Worm (Caenorhabditis elegans) whole organism, late embryonic: Measurements from ENCODE around the gene pgl-2.

ENCODE experiments used
- T23F11.4 ChIP-seq: fragments of 200-800 bp; sonication (Bioruptor generic); optimal IDR thresholded peaks from 2 replicates; lab custom pipeline; 2018; ENCODE audit warnings: mild to moderate bottlenecking, missing genetic modification characterization, missing compliant biosample characterization
- che-1 ChIP-seq: sonication (generic microtip); optimal IDR thresholded peaks from 2 replicates; lab custom pipeline; 2016; ENCODE audit warnings: mild to moderate bottlenecking, missing genetic modification characterization, missing compliant biosample characterization
- lin-11 ChIP-seq: fragments of 200-800 bp; sonication (Bioruptor generic); optimal IDR thresholded peaks from 2 replicates; lab custom pipeline; 2018; ENCODE audit warnings: mild to moderate bottlenecking, missing genetic modification characterization, missing compliant biosample characterization
- npax-4 ChIP-seq: sonication (generic microtip); optimal IDR thresholded peaks from 2 replicates; lab custom pipeline; 2016; ENCODE audit warnings: missing genetic modification characterization, missing compliant biosample characterization
- pqm-1 ChIP-seq: sonication (generic microtip); optimal IDR thresholded peaks from 2 replicates; lab custom pipeline; 2016; ENCODE audit warnings: missing genetic modification characterization, missing compliant biosample characterization
- ztf-16 ChIP-seq: sonication (generic microtip); optimal IDR thresholded peaks from 2 replicates; lab custom pipeline; 2017; ENCODE audit warnings: missing genetic modification characterization, missing compliant biosample characterization

DNA sequence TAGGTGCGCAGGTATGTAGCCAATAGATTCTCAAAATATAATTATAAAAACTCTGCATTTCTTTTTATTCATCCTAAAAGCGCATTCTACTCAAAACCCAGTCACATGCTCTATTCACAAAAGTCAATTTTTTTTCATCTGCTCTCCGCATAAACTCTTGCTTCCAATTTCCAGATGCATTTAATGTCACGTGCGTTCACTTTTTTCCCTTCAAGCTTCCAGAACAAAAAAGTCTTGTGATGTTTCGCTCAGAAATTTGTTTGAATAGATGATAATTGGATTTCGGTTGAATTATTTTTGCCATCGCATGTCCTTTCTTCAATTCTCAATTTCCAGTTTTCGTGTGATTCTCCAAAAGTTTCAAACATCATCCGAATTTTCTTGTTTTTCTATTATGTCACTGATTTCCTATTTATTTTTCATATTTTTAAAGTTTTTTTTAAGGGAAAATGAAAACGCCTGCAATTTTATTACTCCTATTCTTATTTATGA lies 10.3 kb downstream of the pgl-2 start, which contains the start of gene F22B7.1:
- TF ChIP-seq ztf-16 (tag; lab: Kevin White, UChicago) (no peak), che-1 (tag; lab: Kevin White, UChicago) (no peak), T23F11.4 (GFP tag; lab: Kevin White, UChicago) (no peak), pqm-1 (no peak), npax-4 (no peak), lin-11 (tag; lab: Kevin White, UChicago) (no peak)
